Worm (Caenorhabditis elegans): ENCODE measurements around the gene grl-3.
A peak's percentile ranks its signal among the peaks of the same experiment; 100 is the strongest.

Gene grl-3

ce11 chrV:11412125-11412524 is 814 bp downstream of the grl-3 start (continued):
- peak in 1 of 2 experiments; percentile 53 for TF ChIP-seq daf-16 (GFP tag; optimal IDR thresholded peaks at IDR 0.05)
- no peak for TF ChIP-seq daf-16 (tag; optimal IDR thresholded peaks at IDR 0.05)
- peak; percentile 36 for TF ChIP-seq pqm-1 (tag; optimal IDR thresholded peaks at IDR 0.05)
- no peak for TF ChIP-seq ztf-11 (tag; optimal IDR thresholded peaks at IDR 0.05)
- no peak for TF ChIP-seq pha-4 (GFP tag; IDR thresholded peaks at IDR 0.05)
- no peak for TF ChIP-seq pha-4 (tag; optimal IDR thresholded peaks at IDR 0.05)
- TF ChIP-seq mxl-2 (GFP tag; conservative IDR thresholded peaks at IDR 0.05): no peak
- TF ChIP-seq ama-1 (optimal IDR thresholded peaks at IDR 0.05): no peak
- TF ChIP-seq lim-7 (GFP tag; IDR thresholded peaks at IDR 0.05): peak; percentile 75
- no peak for TF ChIP-seq ctbp-1 (GFP tag; IDR thresholded peaks at IDR 0.05)
- TF ChIP-seq snpc-1.2 (GFP tag; IDR thresholded peaks at IDR 0.05): peak; percentile 77; the same call in 1 of the 2 replicates
- no peak for TF ChIP-seq zip-11 (GFP tag; IDR thresholded peaks at IDR 0.05)
- no peak for TF ChIP-seq rbr-2 (tag; optimal IDR thresholded peaks at IDR 0.05)
- no peak for TF ChIP-seq lsy-2 (tag; optimal IDR thresholded peaks at IDR 0.05)
- TF ChIP-seq unc-39 (tag; optimal IDR thresholded peaks at IDR 0.05): no peak
- peak; percentile 71 for TF ChIP-seq hmg-1.1 (GFP tag; IDR thresholded peaks at IDR 0.05)
- 0 out of 2 replicates have a peak, but pooled peaks have one; percentile 38 for TF ChIP-seq saeg-2 (GFP tag; IDR thresholded peaks at IDR 0.05)
- peak; percentile 17 for TF ChIP-seq T20F7.1 (GFP tag; optimal IDR thresholded peaks at IDR 0.05)
- TF ChIP-seq hif-1 (tag; optimal IDR thresholded peaks at IDR 0.05): peak in 1 of 2 experiments; percentile 38

DNA sequence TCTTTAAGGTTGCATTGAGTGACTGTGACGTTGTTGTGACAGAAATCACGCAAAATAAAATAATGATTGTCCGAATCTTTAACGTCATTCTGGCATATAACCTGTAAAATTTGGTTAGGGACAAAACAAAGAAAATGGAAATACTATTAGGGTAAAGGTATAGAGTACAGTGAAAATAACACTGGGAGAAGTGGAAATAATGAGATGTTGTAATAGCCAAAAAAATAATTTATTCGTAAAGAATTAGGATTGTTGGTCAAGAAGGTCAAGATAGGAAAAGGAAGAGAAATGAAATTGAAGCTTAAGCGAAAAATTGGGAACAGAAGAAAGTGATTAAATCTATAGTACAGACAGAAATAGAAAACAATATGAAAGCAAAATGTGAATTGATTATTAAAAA is 3.7 kb downstream of the grl-3 start, which contains the start of gene deg-3:
deg-3 (minus strand) TSS at position 101 of the 400 bp plus-strand sequence.
- TF ChIP-seq aha-1 (tag) (no peak), php-3 (GFP tag; IDR thresholded peaks at IDR 0.05) (no peak), vab-7 (GFP tag; IDR thresholded peaks at IDR 0.05) (no peak), zfp-3 (GFP tag; conservative IDR thresholded peaks at IDR 0.05) (no peak), duxl-1 (tag; optimal IDR thresholded peaks at IDR 0.05; ENCODE audit: poor library complexity) (no peak), dmd-8 (GFP tag; IDR thresholded peaks at IDR 0.05) (no peak), hlh-11 (tag; optimal IDR thresholded peaks at IDR 0.05) (no peak), fos-1 (tag; optimal IDR thresholded peaks at IDR 0.05) (no peak), T20F7.1 (GFP tag; optimal IDR thresholded peaks at IDR 0.05) (no peak), ceh-62 (tag; optimal IDR thresholded peaks at IDR 0.05) (no peak), pqm-1 (tag; optimal IDR thresholded peaks at IDR 0.05) (no peak), unc-39 (tag; optimal IDR thresholded peaks at IDR 0.05) (no peak), ama-1 (optimal IDR thresholded peaks at IDR 0.05) (no peak), nhr-237 (tag; optimal IDR thresholded peaks at IDR 0.05) (no peak), R02D3.7 (tag; optimal IDR thresholded peaks at IDR 0.05) (no peak), lim-7 (GFP tag; IDR thresholded peaks at IDR 0.05) (no peak)

DNA sequence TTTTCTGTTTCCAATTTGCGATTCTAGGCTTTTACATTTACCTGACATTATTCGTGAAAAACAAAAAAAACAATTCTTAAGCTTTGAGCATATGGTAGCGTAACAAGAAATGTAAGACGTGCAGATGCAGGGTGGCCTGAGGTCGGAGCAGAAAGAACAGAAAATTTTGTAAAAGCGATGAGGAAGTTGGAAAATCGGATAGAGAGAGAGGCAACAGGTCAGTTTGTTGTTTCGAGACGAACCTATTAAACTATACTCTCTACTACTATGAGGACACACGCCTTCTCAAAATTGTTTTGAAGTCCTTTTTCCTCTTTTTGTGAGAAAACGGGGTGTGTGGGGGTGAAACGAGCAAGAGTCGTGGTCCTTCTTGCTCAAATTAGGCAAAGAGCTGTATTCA is 10.3 kb downstream of the grl-3 start, which contains the start of gene des-2:
des-2 (minus strand) TSS at position 101 of the 400 bp plus-strand sequence.
- TF ChIP-seq skn-1 (tag; optimal IDR thresholded peaks at IDR 0.05): no peak
- no peak for TF ChIP-seq egl-27 (tag; optimal IDR thresholded peaks at IDR 0.05)
- no peak for TF ChIP-seq vab-7 (GFP tag; IDR thresholded peaks at IDR 0.05)
- no peak for TF ChIP-seq pqm-1 (tag; optimal IDR thresholded peaks at IDR 0.05)
- no peak for TF ChIP-seq nhr-42 (GFP tag; IDR thresholded peaks at IDR 0.05)
- no peak for TF ChIP-seq nhr-111 (GFP tag; optimal IDR thresholded peaks at IDR 0.05)
- no peak for TF ChIP-seq ceh-44 (GFP tag; IDR thresholded peaks at IDR 0.05)
- no peak for TF ChIP-seq unc-130 (GFP tag; optimal IDR thresholded peaks at IDR 0.05)
- TF ChIP-seq dmd-9 (GFP tag; IDR thresholded peaks at IDR 0.05): no peak
- no peak for TF ChIP-seq mes-2 (tag; optimal IDR thresholded peaks at IDR 0.05; ENCODE audit: poor library complexity, severe bottlenecking)
- no peak for TF ChIP-seq hmg-1.1 (GFP tag; IDR thresholded peaks at IDR 0.05)
- TF ChIP-seq daf-19 (GFP tag; conservative IDR thresholded peaks at IDR 0.05): no peak
- no peak for TF ChIP-seq tag-97 (GFP tag; IDR thresholded peaks at IDR 0.05)
- TF ChIP-seq daf-16 (GFP tag; optimal IDR thresholded peaks at IDR 0.05): no peak
- TF ChIP-seq daf-16 (tag; optimal IDR thresholded peaks at IDR 0.05): no peak
- no peak for TF ChIP-seq fos-1 (tag; optimal IDR thresholded peaks at IDR 0.05)
